Worm (Caenorhabditis elegans) whole organism, mixed stage, embryonic: ENCODE measurements around the gene T15H9.5.

ENCODE experiments used
- ceh-43 ChIP-seq: fragments of 200-800 bp; sonication (Bioruptor generic); optimal IDR thresholded peaks from 2 replicates; lab custom pipeline; 2018; ENCODE audit warnings: mild to moderate bottlenecking, missing genetic modification characterization, moderate library complexity, missing compliant biosample characterization
- ceh-83 ChIP-seq: fragments of 200-800 bp; sonication (Bioruptor generic); optimal IDR thresholded peaks from 2 replicates; lab custom pipeline; 2018; ENCODE audit warnings: mild to moderate bottlenecking, missing genetic modification characterization, missing compliant biosample characterization
- ces-1 ChIP-seq: fragments of 150-350 bp; optimal IDR thresholded peaks from 2 replicates; lab custom pipeline; 2014; ENCODE audit warnings: missing biosample characterization, missing genetic modification reagents, missing genetic modification characterization
- drap-1 ChIP-seq: fragments of 200-800 bp; sonication (Bioruptor generic); optimal IDR thresholded peaks from 3 replicates; lab custom pipeline; 2018; ENCODE audit warnings: mild to moderate bottlenecking, missing genetic modification characterization, missing compliant biosample characterization
- elt-3 ChIP-seq: fragments of 150-350 bp; optimal IDR thresholded peaks from 2 replicates; lab custom pipeline; 2014; ENCODE audit warnings: missing biosample characterization, missing genetic modification characterization
- lin-13 ChIP-seq: fragments of 150-350 bp; optimal IDR thresholded peaks from 2 replicates; lab custom pipeline; 2014; ENCODE audit warnings: missing biosample characterization, missing genetic modification characterization
- lsy-2 ChIP-seq: fragments of 150-350 bp; optimal IDR thresholded peaks from 2 replicates; lab custom pipeline; 2014; ENCODE audit warnings: missing biosample characterization, missing genetic modification characterization
- mab-5 ChIP-seq: fragments of 150-350 bp; optimal IDR thresholded peaks from 2 replicates; lab custom pipeline; 2014; ENCODE audit warnings: missing biosample characterization, missing genetic modification characterization
- nhr-28 ChIP-seq: fragments of 150-350 bp; optimal IDR thresholded peaks from 2 replicates; lab custom pipeline; 2014; ENCODE audit warnings: missing biosample characterization, missing genetic modification characterization
- nhr-76 ChIP-seq: sonication (generic microtip); optimal IDR thresholded peaks from 2 replicates; lab custom pipeline; 2017; ENCODE audit warnings: missing biosample characterization, missing genetic modification characterization
- sem-2 ChIP-seq: fragments of 200-800 bp; sonication (Bioruptor generic); optimal IDR thresholded peaks from 2 replicates; lab custom pipeline; 2018; ENCODE audit warnings: mild to moderate bottlenecking, missing genetic modification characterization, missing compliant biosample characterization
- snpc-4 ChIP-seq: fragments of 150-350 bp; optimal IDR thresholded peaks from 2 replicates; lab custom pipeline; 2014; ENCODE audit warnings: missing biosample characterization, missing genetic modification characterization
- unc-39 ChIP-seq: fragments of 150-350 bp; optimal IDR thresholded peaks from 2 replicates; lab custom pipeline; 2014; ENCODE audit warnings: missing biosample characterization, missing genetic modification characterization
- unc-62 ChIP-seq: fragments of 150-350 bp; optimal IDR thresholded peaks from 2 replicates; lab custom pipeline; 2014; ENCODE audit warnings: missing biosample characterization, missing genetic modification reagents, missing genetic modification characterization

DNA sequence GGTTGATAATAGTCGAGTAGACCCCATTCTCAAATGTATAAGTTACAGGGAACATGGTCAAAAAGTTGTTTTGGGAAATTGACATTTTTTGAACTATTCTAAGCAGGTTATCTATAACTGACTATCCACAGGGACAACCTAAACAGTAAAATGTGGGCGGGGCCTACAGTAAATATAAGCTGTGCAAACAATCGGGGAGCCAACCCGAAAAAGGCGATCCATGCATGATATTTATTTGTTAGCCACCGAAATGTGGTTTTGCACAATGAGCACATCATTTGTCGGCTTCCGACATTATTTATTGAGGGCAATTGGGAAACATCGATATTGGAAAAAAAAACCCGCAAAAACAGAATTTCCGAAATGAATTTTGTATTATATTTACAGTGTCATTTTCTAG lies 3.5 kb upstream of the T15H9.5 start, which contains the start of gene hlh-6:
- TF ChIP-seq sem-2 (GFP tag; lab: Kevin White, UChicago) (no peak), mab-5 (tag; lab: Kevin White, UChicago) (no peak), unc-62 (GFP tag; lab: Kevin White, UChicago) (no peak), nhr-76 (tag; lab: Kevin White, UChicago) (no peak), snpc-4 (tag; lab: Kevin White, UChicago) (no peak), lsy-2 (tag; lab: Kevin White, UChicago) (no peak), nhr-28 (tag; lab: Kevin White, UChicago) (no peak), lin-13 (no peak), ceh-43 (no peak), unc-39 (tag; lab: Kevin White, UChicago) (no peak), elt-3 (tag; lab: Kevin White, UChicago) (no peak), ces-1 (GFP tag; lab: Kevin White, UChicago) (no peak), ceh-83 (no peak), drap-1 (GFP tag; lab: Kevin White, UChicago) (no peak)
